Worm (Caenorhabditis elegans): Measurements from ENCODE around the gene del-6.

del-6 gene

DNA sequence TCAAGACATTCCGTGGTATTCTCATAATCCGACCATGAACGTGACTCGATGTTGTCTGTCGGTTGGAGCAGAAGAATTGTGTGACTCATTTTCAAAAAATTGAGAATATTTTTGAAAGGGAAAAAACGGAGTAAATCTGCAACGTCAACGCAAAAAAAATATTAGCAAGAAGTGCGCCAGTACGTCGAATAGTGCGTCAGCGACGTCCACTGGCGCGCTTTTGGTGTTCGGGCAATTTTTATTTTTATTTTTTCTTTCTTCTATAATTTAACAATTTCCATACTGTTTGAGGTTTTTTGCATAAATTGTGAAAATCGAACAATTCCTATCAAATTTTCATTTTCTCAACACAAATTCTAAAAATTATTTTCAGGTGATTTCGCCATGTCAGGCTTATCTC is 6.2 kb downstream of the del-6 start, which contains the start of the genes erh-1 and lpd-9 (continued):
- peak; percentile 73 for TF ChIP-seq elt-2 (tag; optimal IDR thresholded peaks at IDR 0.05)
- no peak for TF ChIP-seq hlh-4 (tag; optimal IDR thresholded peaks at IDR 0.05)
- TF ChIP-seq unc-130 (tag; optimal IDR thresholded peaks at IDR 0.05) = peak; percentile 22
- TF ChIP-seq irx-1 (tag; optimal IDR thresholded peaks at IDR 0.05) = peak; percentile 70
- peak; percentile 85 for TF ChIP-seq xbp-1 (tag; optimal IDR thresholded peaks at IDR 0.05)
- no peak for TF ChIP-seq sptf-1 (tag; optimal IDR thresholded peaks at IDR 0.05)
- TF ChIP-seq alr-1 (tag; optimal IDR thresholded peaks at IDR 0.05; ENCODE audit: borderline replicate concordance) = no peak
- no peak for TF ChIP-seq C34B4.2 (tag; optimal IDR thresholded peaks at IDR 0.05)
- no peak for TF ChIP-seq hlh-17 (GFP tag; optimal IDR thresholded peaks at IDR 0.05; ENCODE audit: borderline replicate concordance)
- TF ChIP-seq unc-86 (tag; optimal IDR thresholded peaks at IDR 0.05) = peak; percentile 80
- TF ChIP-seq fkh-4 (tag; optimal IDR thresholded peaks at IDR 0.05; ENCODE audit: borderline replicate concordance) = no peak
- no peak for TF ChIP-seq lin-14 (GFP tag; optimal IDR thresholded peaks at IDR 0.05)
- TF ChIP-seq grh-1 (GFP tag; IDR thresholded peaks at IDR 0.05) = peak; percentile 81
- TF ChIP-seq swsn-7 (tag; optimal IDR thresholded peaks at IDR 0.05) = peak; percentile 87
- TF ChIP-seq egl-27 (tag; optimal IDR thresholded peaks at IDR 0.05) = no peak
- TF ChIP-seq Y116A8C.19 (tag; optimal IDR thresholded peaks at IDR 0.05; ENCODE audit: borderline replicate concordance) = no peak
- no peak for TF ChIP-seq tlp-1 (tag; optimal IDR thresholded peaks at IDR 0.05)
- TF ChIP-seq ztf-11 (tag; optimal IDR thresholded peaks at IDR 0.05) = peak in 1 of 2 experiments; percentile 74
- TF ChIP-seq lin-39 (tag; optimal IDR thresholded peaks at IDR 0.05) = peak; percentile 70
- peak; percentile 88 for TF ChIP-seq dsc-1 (tag; optimal IDR thresholded peaks at IDR 0.05)
- peak; percentile 28 for TF ChIP-seq sox-4 (tag; optimal IDR thresholded peaks at IDR 0.05)
- TF ChIP-seq nhr-85 (tag) = peak; percentile 87
- peak; percentile 82 for TF ChIP-seq nhr-20 (tag; optimal IDR thresholded peaks at IDR 0.05)
- peak; percentile 75 to 83 (median 79) for TF ChIP-seq dpl-1 (GFP tag; optimal IDR thresholded peaks at IDR 0.05)
- peak; percentile 67 for TF ChIP-seq blmp-1 (tag; optimal IDR thresholded peaks at IDR 0.05)
- TF ChIP-seq aly-2 (tag; optimal IDR thresholded peaks at IDR 0.05) = peak; percentile 29
- peak; percentile 90 for TF ChIP-seq nhr-47 (tag; optimal IDR thresholded peaks at IDR 0.05)
- peak; percentile 49 for TF ChIP-seq F16B12.6 (tag; optimal IDR thresholded peaks at IDR 0.05)
- peak; percentile 85 for TF ChIP-seq nhr-19 (GFP tag; conservative IDR thresholded peaks at IDR 0.05)
- peak; percentile 53 for TF ChIP-seq C04F5.9 (tag; optimal IDR thresholded peaks at IDR 0.05)
- TF ChIP-seq ces-1 (GFP tag; optimal IDR thresholded peaks at IDR 0.05) = no peak
- TF ChIP-seq snu-23 (GFP tag; optimal IDR thresholded peaks at IDR 0.05) = peak; percentile 80
- peak; percentile 74 for TF ChIP-seq skn-1 (tag; optimal IDR thresholded peaks at IDR 0.05)
- TF ChIP-seq C16A3.4 (tag; optimal IDR thresholded peaks at IDR 0.05) = peak; percentile 57

DNA sequence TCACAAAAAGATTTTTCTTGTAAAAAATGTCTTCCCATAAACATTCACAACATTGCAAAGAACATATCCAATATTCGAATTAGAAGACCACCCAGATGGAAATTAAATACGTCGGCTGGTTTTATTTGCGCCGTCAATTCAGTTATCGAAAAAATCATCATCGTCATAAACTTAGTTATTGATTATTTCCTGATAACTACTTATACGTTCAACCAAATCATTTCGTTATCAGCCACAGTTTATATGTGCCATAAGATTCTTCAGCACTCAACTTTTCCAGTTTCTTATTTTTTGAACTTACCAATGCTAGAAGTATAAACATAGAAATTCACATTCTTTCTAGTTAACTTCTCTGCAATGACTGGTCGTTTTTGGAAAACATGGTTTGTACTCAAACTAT is 7.9 kb downstream of the del-6 start:
- TF ChIP-seq tlp-1 (tag; optimal IDR thresholded peaks at IDR 0.05) = peak; percentile 56
- TF ChIP-seq unc-130 (tag; optimal IDR thresholded peaks at IDR 0.05) = no peak
- no peak for TF ChIP-seq pqm-1 (tag; optimal IDR thresholded peaks at IDR 0.05)
- TF ChIP-seq lin-14 (GFP tag; optimal IDR thresholded peaks at IDR 0.05) = no peak
- no peak for TF ChIP-seq ceh-82 (tag; optimal IDR thresholded peaks at IDR 0.05)
- no peak for TF ChIP-seq lin-13 (GFP tag; optimal IDR thresholded peaks at IDR 0.05)
- no peak for TF ChIP-seq ceh-63 (GFP tag; optimal IDR thresholded peaks at IDR 0.05)
- no peak for TF ChIP-seq sup-37 (GFP tag; optimal IDR thresholded peaks at IDR 0.05)
- peak; percentile 40 for TF ChIP-seq elt-2 (tag; optimal IDR thresholded peaks at IDR 0.05)
- no peak for TF ChIP-seq mef-2 (tag; optimal IDR thresholded peaks at IDR 0.05)
- TF ChIP-seq snpc-4 (tag; optimal IDR thresholded peaks at IDR 0.05) = no peak
- no peak for TF ChIP-seq C34B4.2 (tag; optimal IDR thresholded peaks at IDR 0.05)
- TF ChIP-seq unc-86 (tag; optimal IDR thresholded peaks at IDR 0.05) = no peak
- TF ChIP-seq mep-1 (tag; optimal IDR thresholded peaks at IDR 0.05) = no peak
- TF ChIP-seq nhr-77 (tag; optimal IDR thresholded peaks at IDR 0.05) = no peak
- no peak for TF ChIP-seq mdl-1 (tag; optimal IDR thresholded peaks at IDR 0.05)
- TF ChIP-seq lin-35 (GFP tag; optimal IDR thresholded peaks at IDR 0.05) = peak in 1 of 2 experiments; percentile 9
- TF ChIP-seq hlh-17 (GFP tag; optimal IDR thresholded peaks at IDR 0.05; ENCODE audit: borderline replicate concordance) = no peak
- no peak for TF ChIP-seq grh-1 (GFP tag; IDR thresholded peaks at IDR 0.05)
- no peak for TF ChIP-seq nhr-85 (tag)

Data from whole organism, L1 larva.